Fruit fly (Drosophila melanogaster) whole organism, prepupa: ENCODE measurements around the gene CG33170.

Source experiments
- Blimp-1 ChIP-seq: fragments of 200-800 bp; sonication (Bioruptor generic); optimal IDR thresholded peaks from 3 replicates; lab custom pipeline; 2017; ENCODE audit warnings: missing biosample characterization, missing genetic modification characterization, mild to moderate bottlenecking, moderate library complexity, missing genetic modification reagents
- CG10669 ChIP-seq: fragments of 200-800 bp; sonication (Bioruptor generic); optimal IDR thresholded peaks from 3 replicates; lab custom pipeline; 2018; ENCODE audit warnings: missing biosample characterization, mild to moderate bottlenecking, missing genetic modification characterization, moderate library complexity
- CG11294 ChIP-seq: fragments of 200-800 bp; sonication (Bioruptor generic); IDR thresholded peaks from 2 replicates; pipeline ENCODE4 v1.3.6; 2022; ENCODE audit warnings: missing biosample characterization, missing genetic modification characterization
- CG11762 ChIP-seq: fragments of 200-800 bp; sonication (Bioruptor generic); optimal IDR thresholded peaks from 3 replicates; lab custom pipeline; 2016; ENCODE audit warnings: missing biosample characterization, missing genetic modification characterization; ENCODE audit not compliant: insufficient read depth
- CG15336 ChIP-seq: fragments of 200-800 bp; sonication (Bioruptor generic); IDR thresholded peaks from 2 replicates; pipeline ENCODE4 v1.3.6; 2022; ENCODE audit warnings: missing biosample characterization, missing genetic modification characterization
- CG16779 ChIP-seq: fragments of 200-800 bp; sonication (Bioruptor generic); optimal IDR thresholded peaks from 3 replicates; lab custom pipeline; 2017; ENCODE audit warnings: missing biosample characterization, mild to moderate bottlenecking, missing genetic modification characterization
- CG3032 ChIP-seq: fragments of 200-800 bp; optimal IDR thresholded peaks from 2 replicates; lab custom pipeline; 2019; ENCODE audit warnings: missing biosample characterization, mild to moderate bottlenecking, missing genetic modification characterization, moderate library complexity
- CG31627 ChIP-seq: fragments of 200-800 bp; sonication (Bioruptor generic); optimal IDR thresholded peaks from 3 replicates; lab custom pipeline; 2016; ENCODE audit warnings: missing biosample characterization, missing genetic modification characterization
- CG34406 ChIP-seq: fragments of 200-800 bp; sonication (Bioruptor generic); optimal IDR thresholded peaks from 3 replicates; lab custom pipeline; 2016; ENCODE audit warnings: missing biosample characterization, missing genetic modification characterization
- CG3919 ChIP-seq: fragments of 200-800 bp; sonication (Bioruptor generic); optimal IDR thresholded peaks from 3 replicates; lab custom pipeline; 2016; ENCODE audit warnings: missing biosample characterization, missing genetic modification characterization
- CG4318 ChIP-seq: fragments of 200-800 bp; sonication (Bioruptor generic); optimal IDR thresholded peaks from 3 replicates; lab custom pipeline; 2017; ENCODE audit warnings: missing biosample characterization, mild to moderate bottlenecking, missing genetic modification characterization
- CG6163 ChIP-seq: fragments of 200-800 bp; sonication (Bioruptor generic); IDR thresholded peaks from 3 replicates; pipeline ENCODE4 v1.3.6; 2022; ENCODE audit warnings: missing biosample characterization, missing genetic modification characterization
- CG6276 ChIP-seq: fragments of 200-800 bp; sonication (Bioruptor generic); optimal IDR thresholded peaks from 2 replicates; lab custom pipeline; 2017; ENCODE audit warnings: missing biosample characterization, mild to moderate bottlenecking, missing genetic modification characterization
- CG6808 ChIP-seq: fragments of 200-800 bp; sonication (Bioruptor generic); optimal IDR thresholded peaks from 3 replicates; lab custom pipeline; 2017; ENCODE audit warnings: missing biosample characterization, missing genetic modification characterization, mild to moderate bottlenecking, moderate library complexity, missing genetic modification reagents
- CG6854 ChIP-seq: fragments of 200-800 bp; sonication (Bioruptor generic); optimal IDR thresholded peaks from 2 replicates; lab custom pipeline; 2017; ENCODE audit warnings: missing biosample characterization, mild to moderate bottlenecking, missing genetic modification characterization
- CG8319 ChIP-seq: fragments of 200-800 bp; sonication (Bioruptor generic); optimal IDR thresholded peaks from 3 replicates; lab custom pipeline; 2016; ENCODE audit warnings: missing biosample characterization, missing genetic modification characterization
- CG8632 ChIP-seq: fragments of 200-800 bp; sonication (Bioruptor generic); optimal IDR thresholded peaks from 3 replicates; lab custom pipeline; 2016; ENCODE audit warnings: missing biosample characterization, missing genetic modification characterization
- CG9139 ChIP-seq: fragments of 200-800 bp; sonication (Bioruptor generic); optimal IDR thresholded peaks from 3 replicates; lab custom pipeline; 2017; ENCODE audit warnings: missing biosample characterization, mild to moderate bottlenecking, missing genetic modification characterization
- Eip75B ChIP-seq: fragments of 200-800 bp; sonication (Bioruptor generic); optimal IDR thresholded peaks from 3 replicates; lab custom pipeline; 2016; ENCODE audit warnings: missing biosample characterization, missing genetic modification characterization
- Eip78C ChIP-seq: fragments of 200-800 bp; sonication (Bioruptor generic); peaks from one replicate; lab custom pipeline; 2016; ENCODE audit warnings: missing biosample characterization, missing genetic modification characterization
- Eip93F ChIP-seq: fragments of 200-800 bp; sonication (Bioruptor generic); optimal IDR thresholded peaks from 2 replicates; lab custom pipeline; 2016; ENCODE audit warnings: missing biosample characterization, mild to moderate bottlenecking, missing genetic modification characterization
- Ets21C ChIP-seq: fragments of 200-800 bp; sonication (Bioruptor generic); optimal IDR thresholded peaks from 3 replicates; lab custom pipeline; 2016; ENCODE audit warnings: missing biosample characterization, missing genetic modification characterization
- Ets96B ChIP-seq: fragments of 200-800 bp; optimal IDR thresholded peaks from 2 replicates; lab custom pipeline; 2019; ENCODE audit warnings: missing biosample characterization, mild to moderate bottlenecking, missing genetic modification characterization, moderate library complexity
- Gug ChIP-seq: fragments of 200-800 bp; sonication (Bioruptor generic); IDR thresholded peaks from 2 replicates; pipeline ENCODE4 v1.3.6; 2022; ENCODE audit warnings: missing biosample characterization, missing genetic modification characterization
- Hr4 ChIP-seq: fragments of 200-800 bp; sonication (Bioruptor generic); optimal IDR thresholded peaks from 3 replicates; lab custom pipeline; 2016; ENCODE audit warnings: missing biosample characterization, missing genetic modification characterization
- Lpt ChIP-seq: fragments of 200-800 bp; sonication (Bioruptor generic); optimal IDR thresholded peaks from 3 replicates; lab custom pipeline; 2016; ENCODE audit warnings: missing biosample characterization, missing genetic modification characterization
- Met ChIP-seq: fragments of 200-800 bp; sonication (Bioruptor generic); optimal IDR thresholded peaks from 3 replicates; lab custom pipeline; 2016; ENCODE audit warnings: missing biosample characterization, missing genetic modification characterization
- Sox14 ChIP-seq: fragments of 200-800 bp; sonication (Bioruptor generic); optimal IDR thresholded peaks from 3 replicates; lab custom pipeline; 2016; ENCODE audit warnings: missing biosample characterization, missing genetic modification characterization
- Sox15 ChIP-seq: fragments of 200-800 bp; sonication (Bioruptor generic); optimal IDR thresholded peaks from 3 replicates; lab custom pipeline; 2016; ENCODE audit warnings: missing biosample characterization, missing genetic modification characterization
- achi ChIP-seq: fragments of 200-800 bp; sonication (Bioruptor generic); optimal IDR thresholded peaks from 3 replicates; lab custom pipeline; 2016; ENCODE audit warnings: missing biosample characterization, missing genetic modification characterization
- dsx ChIP-seq: fragments of 200-800 bp; optimal IDR thresholded peaks from 3 replicates; lab custom pipeline; 2019; ENCODE audit warnings: missing biosample characterization, mild to moderate bottlenecking, missing genetic modification characterization, moderate library complexity; ENCODE audit not compliant: poor library complexity, severe bottlenecking
- eg ChIP-seq: fragments of 200-800 bp; sonication (Bioruptor generic); IDR thresholded peaks from 3 replicates; pipeline ENCODE4 v1.3.6; 2022; ENCODE audit warnings: missing biosample characterization, missing genetic modification characterization
- fd59A ChIP-seq: fragments of 200-800 bp; sonication (Bioruptor generic); optimal IDR thresholded peaks from 2 replicates; lab custom pipeline; 2017; ENCODE audit warnings: missing biosample characterization, mild to moderate bottlenecking, missing genetic modification characterization, missing genetic modification reagents
- fkh ChIP-seq: fragments of 200-800 bp; sonication (Bioruptor generic); optimal IDR thresholded peaks from 3 replicates; lab custom pipeline; 2017; ENCODE audit warnings: missing biosample characterization, mild to moderate bottlenecking, missing genetic modification characterization, moderate library complexity
- lz ChIP-seq: fragments of 200-800 bp; sonication (Bioruptor generic); optimal IDR thresholded peaks from 3 replicates; lab custom pipeline; 2016; ENCODE audit warnings: missing biosample characterization, missing genetic modification characterization
- net ChIP-seq: fragments of 200-800 bp; sonication (Bioruptor generic); optimal IDR thresholded peaks from 3 replicates; lab custom pipeline; 2016; ENCODE audit warnings: missing biosample characterization, missing genetic modification characterization
- pdm3 ChIP-seq: fragments of 200-800 bp; sonication (Bioruptor generic); optimal IDR thresholded peaks from 3 replicates; lab custom pipeline; 2016; ENCODE audit warnings: missing biosample characterization, missing genetic modification characterization
- salr ChIP-seq, 2 experiments: fragments of 200-800 bp; sonication (Bioruptor generic); optimal IDR thresholded peaks; 3 replicates each; lab custom pipeline; 2016 to 2018; ENCODE audit warnings: missing biosample characterization in 2 of 2, missing genetic modification characterization in 2 of 2, mild to moderate bottlenecking in 1 of 2
- spab ChIP-seq: fragments of 200-800 bp; sonication (Bioruptor generic); optimal IDR thresholded peaks from 2 replicates; lab custom pipeline; 2017; ENCODE audit warnings: missing biosample characterization, mild to moderate bottlenecking, missing genetic modification characterization, missing genetic modification reagents
- ss ChIP-seq, 2 experiments: fragments of 200-800 bp; sonication (Bioruptor generic); optimal IDR thresholded peaks; 2 replicates in 1 of 2; 3 replicates in 1 of 2; lab custom pipeline; 2017 to 2018; ENCODE audit warnings: mild to moderate bottlenecking in 2 of 2, missing biosample characterization in 2 of 2, missing genetic modification characterization in 2 of 2, moderate library complexity in 1 of 2
- svp ChIP-seq: fragments of 200-800 bp; sonication (Bioruptor generic); peaks from one replicate; lab custom pipeline; 2016; ENCODE audit warnings: missing biosample characterization, missing genetic modification characterization
- topi ChIP-seq: fragments of 200-800 bp; sonication (Bioruptor generic); optimal IDR thresholded peaks from 3 replicates; lab custom pipeline; 2016; ENCODE audit warnings: missing biosample characterization, missing genetic modification characterization
- vri ChIP-seq: fragments of 200-800 bp; sonication (Bioruptor generic); optimal IDR thresholded peaks from 3 replicates; lab custom pipeline; 2016; ENCODE audit warnings: missing biosample characterization, mild to moderate bottlenecking, missing genetic modification characterization

Gene CG33170

dm6 chr3L:22837651-22838614 is 26.5 kb upstream of the CG33170 start (continued):
- TF ChIP-seq achi (GFP tag; lab: Kevin White, UChicago) (no peak), lz (GFP tag; lab: Kevin White, UChicago) (no peak), Ets21C (no peak), spab (GFP tag; lab: Kevin White, UChicago) (no peak), dsx (GFP tag; lab: Kevin White, UChicago) (peak; percentile 66), eg (peak; percentile 55), CG8632 (GFP tag; lab: Kevin White, UChicago) (no peak), salr (GFP tag; optimal IDR thresholded peaks at IDR 0.05; lab: Kevin White, UChicago) (no peak), CG6854 (GFP tag; lab: Kevin White, UChicago) (peak; percentile 23), Eip93F (no peak)

dm6 chr3L:22839243-22839642 is 25.2 kb upstream of the CG33170 start:
- TF ChIP-seq CG34406 (GFP tag; lab: Kevin White, UChicago) (no peak), svp (peak; percentile 87), CG6276 (GFP tag; lab: Kevin White, UChicago) (no peak), vri (GFP tag; lab: Kevin White, UChicago) (peak; percentile 87)

dm6 chr3L:22839726-22840228 is 24.6 kb upstream of the CG33170 start:
- TF ChIP-seq topi (GFP tag; lab: Kevin White, UChicago): peak; percentile 27
- TF ChIP-seq Blimp-1 (GFP tag; lab: Kevin White, UChicago): peak; percentile 72
- peak; percentile 20 for TF ChIP-seq fkh (GFP tag; lab: Kevin White, UChicago)
- peak; percentile 26 for TF ChIP-seq CG6276 (GFP tag; lab: Kevin White, UChicago)
- TF ChIP-seq Hr4 (GFP tag; lab: Kevin White, UChicago): no peak
- peak; percentile 19 for TF ChIP-seq CG11762 (GFP tag; lab: Kevin White, UChicago)
- peak; percentile 12 for TF ChIP-seq achi (GFP tag; lab: Kevin White, UChicago)
- TF ChIP-seq CG6163: peak; percentile 73; the same call in 2 of the 3 replicates
- peak; percentile 27 for TF ChIP-seq Met
- 0 out of 2 replicates have a peak, but pooled peaks have one; percentile 9 for TF ChIP-seq Gug (GFP tag; lab: Robert Waterston, UW)
- no peak for TF ChIP-seq lz (GFP tag; lab: Kevin White, UChicago)
- TF ChIP-seq Sox14: peak; percentile 26
- no peak for TF ChIP-seq CG4318 (GFP tag; lab: Kevin White, UChicago)
- no peak for TF ChIP-seq CG31627
- TF ChIP-seq CG8319 (GFP tag; lab: Kevin White, UChicago): no peak
- no peak for TF ChIP-seq CG11294
- TF ChIP-seq Eip78C (GFP tag; lab: Kevin White, UChicago): peak; percentile 68
- peak; percentile 16 for TF ChIP-seq CG10669 (GFP tag; lab: Kevin White, UChicago)
- peak; percentile 8 to 51 for TF ChIP-seq salr (GFP tag; optimal IDR thresholded peaks at IDR 0.05; lab: Kevin White, UChicago)
- TF ChIP-seq net: peak; percentile 16
- 0 out of 2 replicates have a peak, but pooled peaks have one; percentile 17 for TF ChIP-seq CG15336
- peak; percentile 1 for TF ChIP-seq CG8632 (GFP tag; lab: Kevin White, UChicago)
- TF ChIP-seq CG9139: peak; percentile 74
- TF ChIP-seq fd59A: peak; percentile 46
- TF ChIP-seq CG16779 (tag; lab: Kevin White, UChicago): peak; percentile 11
- TF ChIP-seq ss (GFP tag; optimal IDR thresholded peaks at IDR 0.05; lab: Kevin White, UChicago): peak; percentile 79 to 80
- peak; percentile 63 for TF ChIP-seq Lpt (GFP tag; lab: Kevin White, UChicago)
- TF ChIP-seq Eip93F: no peak
- peak; percentile 24 for TF ChIP-seq Eip75B (GFP tag; lab: Kevin White, UChicago)
- peak; percentile 46 for TF ChIP-seq Ets96B
- TF ChIP-seq CG6808 (GFP tag; lab: Kevin White, UChicago): peak; percentile 75
- TF ChIP-seq CG3919: peak; percentile 21
- no peak for TF ChIP-seq Sox15 (GFP tag; lab: Kevin White, UChicago)
- TF ChIP-seq CG3032 (tag; lab: Kevin White, UChicago): peak; percentile 52
- no peak for TF ChIP-seq Ets21C
- peak; percentile 69 for TF ChIP-seq spab (GFP tag; lab: Kevin White, UChicago)
- TF ChIP-seq CG6854 (GFP tag; lab: Kevin White, UChicago): peak; percentile 74
- TF ChIP-seq pdm3 (GFP tag; lab: Kevin White, UChicago): no peak
